Worm (Caenorhabditis elegans): ENCODE measurements around the gene nhr-233.

nhr-233 gene

ce11 chrV:16582973-16583372, 12.4 kb upstream of the nhr-233 start, which contains the start of gene str-150:
Gene str-150 (plus strand): TSS chrV:16583273.
- TF ChIP-seq ceh-45 (GFP tag; IDR thresholded peaks at IDR 0.05): no peak
- TF ChIP-seq unc-55 (GFP tag; optimal IDR thresholded peaks at IDR 0.05): no peak
- no peak for TF ChIP-seq fkh-10 (GFP tag; optimal IDR thresholded peaks at IDR 0.05)
- no peak for TF ChIP-seq ceh-9 (tag; optimal IDR thresholded peaks at IDR 0.05)
- no peak for TF ChIP-seq sox-4 (tag; optimal IDR thresholded peaks at IDR 0.05)
- no peak for TF ChIP-seq K09A11.1 (tag; optimal IDR thresholded peaks at IDR 0.05; ENCODE audit: insufficient read depth)
- no peak for TF ChIP-seq tbx-2 (tag; optimal IDR thresholded peaks at IDR 0.05)
- no peak for TF ChIP-seq Y22D7AL.16 (tag; optimal IDR thresholded peaks at IDR 0.05)
- TF ChIP-seq nhr-11 (tag; optimal IDR thresholded peaks at IDR 0.05): no peak
- TF ChIP-seq ztf-16 (tag; optimal IDR thresholded peaks at IDR 0.05): no peak
- no peak for TF ChIP-seq unc-42 (tag; optimal IDR thresholded peaks at IDR 0.05)
- TF ChIP-seq unc-3 (GFP tag; conservative IDR thresholded peaks at IDR 0.05): no peak
- TF ChIP-seq unc-3 (tag; optimal IDR thresholded peaks at IDR 0.05): no peak
- no peak for TF ChIP-seq ceh-30 (tag; optimal IDR thresholded peaks at IDR 0.05)
- no peak for TF ChIP-seq K02D7.2 (tag; optimal IDR thresholded peaks at IDR 0.05)

DNA sequence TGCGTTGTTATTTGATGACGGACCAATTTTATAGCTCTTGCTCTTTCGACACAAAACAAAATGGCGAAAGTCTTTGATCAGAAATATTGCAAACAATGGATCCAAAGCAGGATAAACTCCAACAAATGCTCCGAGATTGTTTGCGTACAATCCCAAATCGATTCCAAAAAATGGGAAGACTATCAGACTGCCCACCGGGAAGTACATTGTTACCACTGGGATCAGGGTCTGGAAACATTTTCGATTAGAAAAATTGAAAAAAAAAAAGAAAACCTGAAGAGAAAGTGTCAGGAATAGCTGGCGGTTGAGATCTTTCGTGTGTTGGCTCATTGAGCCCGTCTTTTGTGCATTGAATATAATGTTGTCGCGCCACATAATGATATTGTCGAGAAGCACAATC, 10.5 kb upstream of the nhr-233 start:
- TF ChIP-seq ceh-48 (tag; optimal IDR thresholded peaks at IDR 0.05) (no peak), zip-5 (tag; optimal IDR thresholded peaks at IDR 0.05) (no peak), dmd-4 (tag; optimal IDR thresholded peaks at IDR 0.05; ENCODE audit: borderline replicate concordance) (no peak), unc-86 (tag; optimal IDR thresholded peaks at IDR 0.05) (no peak), pqm-1 (tag; optimal IDR thresholded peaks at IDR 0.05) (no peak), hlh-13 (GFP tag; optimal IDR thresholded peaks at IDR 0.05) (no peak)

ce11 chrV:16580424-16580823, 9.8 kb upstream of the nhr-233 start, which contains the start of gene nhr-271:
Gene nhr-271 (minus strand): TSS chrV:16580524.
- TF ChIP-seq unc-86 (tag; optimal IDR thresholded peaks at IDR 0.05): no peak
- TF ChIP-seq fkh-6 (tag; optimal IDR thresholded peaks at IDR 0.05): no peak

- TF ChIP-seq Y22D7AL.16 (tag; optimal IDR thresholded peaks at IDR 0.05) (no peak), pag-3 (tag; optimal IDR thresholded peaks at IDR 0.05; ENCODE audit: borderline replicate concordance) (no peak), ceh-9 (tag; optimal IDR thresholded peaks at IDR 0.05) (no peak), madf-2 (tag; optimal IDR thresholded peaks at IDR 0.05) (no peak), mec-3 (tag; optimal IDR thresholded peaks at IDR 0.05; ENCODE audit: borderline replicate concordance) (no peak), unc-86 (tag; optimal IDR thresholded peaks at IDR 0.05) (no peak)
Observed at ce11 chrV:16575900-16576299, 5.3 kb upstream of the nhr-233 start, which contains the start of gene str-151. Gene str-151 (plus strand): TSS chrV:16576200.

DNA sequence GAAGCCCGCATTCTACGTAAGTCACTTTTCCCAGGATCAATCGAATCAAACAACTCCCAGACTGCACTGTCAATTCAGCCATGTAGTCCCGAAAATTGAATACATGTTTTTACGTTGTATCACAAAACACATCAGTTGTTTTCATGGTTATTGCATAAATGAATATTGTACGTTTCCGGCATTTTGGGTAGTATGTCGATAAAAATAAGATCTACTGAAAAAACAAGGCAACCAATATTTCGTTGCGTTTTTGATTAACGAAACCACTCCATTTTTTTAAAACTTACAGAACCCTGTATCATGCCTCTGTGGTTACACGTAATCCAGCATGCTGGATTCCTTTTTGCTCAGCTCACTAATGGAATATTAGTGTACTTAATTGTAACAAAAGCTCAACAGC, 2.6 kb upstream of the nhr-233 start, which contains the start of gene str-149:
Gene str-149 (plus strand): TSS at position 301 of the 400 bp plus-strand sequence.
- TF ChIP-seq ztf-16 (tag; optimal IDR thresholded peaks at IDR 0.05) (no peak), hlh-8 (tag; optimal IDR thresholded peaks at IDR 0.05) (no peak), unc-86 (tag; optimal IDR thresholded peaks at IDR 0.05) (no peak), C08G9.2 (tag; optimal IDR thresholded peaks at IDR 0.05) (no peak), ceh-14 (tag; optimal IDR thresholded peaks at IDR 0.05) (no peak), C38D4.7 (GFP tag; optimal IDR thresholded peaks at IDR 0.05) (no peak)

DNA sequence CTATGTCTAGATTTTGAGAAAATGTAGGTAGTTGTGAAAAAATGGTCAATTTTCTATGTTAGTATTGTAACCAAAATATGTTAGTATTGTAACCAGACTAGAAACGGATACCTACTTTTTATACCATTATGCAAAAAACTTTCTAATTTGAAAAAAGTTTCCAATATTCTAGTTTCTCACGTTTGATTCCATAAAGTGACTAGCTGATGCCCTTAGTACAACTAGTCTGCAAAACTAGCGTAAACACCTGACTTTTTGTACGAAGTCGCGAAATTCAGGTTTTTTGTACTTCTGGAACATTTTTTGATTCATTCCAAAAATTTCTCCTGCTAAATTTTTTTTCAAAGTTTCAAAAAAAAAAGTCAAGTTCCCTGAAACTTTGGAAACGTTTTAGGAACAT, 2.5 kb downstream of the nhr-233 start:
- no peak for TF ChIP-seq ceh-14 (tag; optimal IDR thresholded peaks at IDR 0.05)
- TF ChIP-seq nhr-11 (tag; optimal IDR thresholded peaks at IDR 0.05): no peak
- no peak for TF ChIP-seq C08G9.2 (tag; optimal IDR thresholded peaks at IDR 0.05)
- TF ChIP-seq ttx-3 (tag; optimal IDR thresholded peaks at IDR 0.05): no peak
- no peak for TF ChIP-seq pros-1 (tag; optimal IDR thresholded peaks at IDR 0.05)
- TF ChIP-seq hlh-30 (tag; optimal IDR thresholded peaks at IDR 0.05; ENCODE audit: insufficient read depth): no peak
- no peak for TF ChIP-seq K02D7.2 (tag; optimal IDR thresholded peaks at IDR 0.05)
- no peak for TF ChIP-seq elt-4 (tag; optimal IDR thresholded peaks at IDR 0.05)
- no peak for TF ChIP-seq ceh-19 (GFP tag; optimal IDR thresholded peaks at IDR 0.05)
- no peak for TF ChIP-seq hlh-6 (tag; optimal IDR thresholded peaks at IDR 0.05)
- no peak for TF ChIP-seq ceh-45 (GFP tag; IDR thresholded peaks at IDR 0.05)
- TF ChIP-seq ceh-9 (tag; optimal IDR thresholded peaks at IDR 0.05): no peak
- TF ChIP-seq che-1 (tag; optimal IDR thresholded peaks at IDR 0.05): no peak
- TF ChIP-seq pqm-1 (tag; optimal IDR thresholded peaks at IDR 0.05): no peak
- TF ChIP-seq tbx-2 (tag; optimal IDR thresholded peaks at IDR 0.05): no peak
- TF ChIP-seq ceh-22 (tag; optimal IDR thresholded peaks at IDR 0.05): no peak
- TF ChIP-seq ahr-1 (tag; optimal IDR thresholded peaks at IDR 0.05): no peak
- no peak for TF ChIP-seq nhr-232 (tag; optimal IDR thresholded peaks at IDR 0.05)
- no peak for TF ChIP-seq gmeb-2 (tag; optimal IDR thresholded peaks at IDR 0.05)
- TF ChIP-seq unc-55 (GFP tag; optimal IDR thresholded peaks at IDR 0.05): no peak
